Worm (Caenorhabditis elegans) whole organism, young adult: ENCODE results near the gene oac-42.
A peak's percentile ranks its signal among the peaks of the same experiment; 100 is the strongest.

Source experiments
- F22D6.2 ChIP-seq: sonication (generic microtip); optimal IDR thresholded peaks from 2 replicates; lab custom pipeline; 2016; ENCODE audit warnings: mild to moderate bottlenecking, missing genetic modification characterization, missing compliant biosample characterization
- F39B2.1 ChIP-seq: fragments of 200-800 bp; sonication (Bioruptor generic); IDR thresholded peaks from 2 replicates; pipeline ENCODE4 v1.3.6; 2022; ENCODE audit warnings: missing genetic modification reagents, missing genetic modification characterization, missing compliant biosample characterization
- F49E8.2 ChIP-seq: sonication (generic microtip); optimal IDR thresholded peaks from 3 replicates; lab custom pipeline; 2017; ENCODE audit warnings: missing genetic modification characterization, mild to moderate bottlenecking, missing compliant biosample characterization, antibody characterized with exemption, moderate library complexity; ENCODE audit not compliant: insufficient read depth
- F52B5.7 ChIP-seq: sonication (generic microtip); optimal IDR thresholded peaks from 2 replicates; lab custom pipeline; 2016; ENCODE audit warnings: mild to moderate bottlenecking, missing genetic modification characterization, missing compliant biosample characterization
- K11D2.4 ChIP-seq: fragments of 200-800 bp; sonication (Bioruptor generic); IDR thresholded peaks from 2 replicates; pipeline ENCODE4 v1.3.6; 2022; ENCODE audit warnings: missing genetic modification reagents, missing genetic modification characterization, missing compliant biosample characterization
- Y67H2A.10 ChIP-seq: fragments of 200-800 bp; sonication (Bioruptor generic); conservative IDR thresholded peaks from 2 replicates; pipeline ENCODE4 v1.3.6; 2022; ENCODE audit warnings: missing genetic modification reagents, missing genetic modification characterization, missing compliant biosample characterization
- Y95B8A.8 ChIP-seq: fragments of 200-800 bp; sonication (Bioruptor generic); IDR thresholded peaks from 2 replicates; pipeline ENCODE4 v1.3.6; 2022; ENCODE audit warnings: missing genetic modification reagents, missing genetic modification characterization, missing compliant biosample characterization
- ZK185.1 ChIP-seq: sonication (generic microtip); optimal IDR thresholded peaks from 2 replicates; lab custom pipeline; 2016; ENCODE audit warnings: mild to moderate bottlenecking, missing genetic modification characterization, missing compliant biosample characterization; ENCODE audit not compliant: poor library complexity, severe bottlenecking
- akir-1 ChIP-seq: fragments of 200-800 bp; sonication (Bioruptor generic); optimal IDR thresholded peaks from 2 replicates; lab custom pipeline; 2018; ENCODE audit warnings: mild to moderate bottlenecking, missing genetic modification characterization, moderate library complexity, missing compliant biosample characterization
- attf-5 ChIP-seq: fragments of 200-800 bp; sonication (Bioruptor generic); optimal IDR thresholded peaks from 2 replicates; lab custom pipeline; 2018; ENCODE audit warnings: mild to moderate bottlenecking, missing genetic modification characterization, missing compliant biosample characterization
- ceh-100 ChIP-seq: fragments of 200-800 bp; sonication (Bioruptor generic); IDR thresholded peaks from 2 replicates; pipeline ENCODE4 v1.3.6; 2022; ENCODE audit warnings: missing genetic modification reagents, missing genetic modification characterization, missing compliant biosample characterization
- ceh-58 ChIP-seq: fragments of 200-800 bp; sonication (Bioruptor generic); IDR thresholded peaks from 2 replicates; pipeline ENCODE4 v1.3.6; 2022; ENCODE audit warnings: missing genetic modification characterization, missing compliant biosample characterization
- ceh-91 ChIP-seq: fragments of 200-800 bp; sonication (Bioruptor generic); IDR thresholded peaks from 2 replicates; pipeline ENCODE4 v1.3.6; 2022; ENCODE audit warnings: missing genetic modification reagents, missing genetic modification characterization, missing compliant biosample characterization
- egl-18 ChIP-seq: fragments of 200-800 bp; sonication (Bioruptor generic); IDR thresholded peaks from 2 replicates; pipeline ENCODE4 v1.3.6; 2022; ENCODE audit warnings: missing genetic modification reagents, missing genetic modification characterization, missing compliant biosample characterization
- ekl-4 ChIP-seq: fragments of 200-800 bp; sonication (Bioruptor generic); IDR thresholded peaks from 2 replicates; pipeline ENCODE4 v1.3.6; 2022; ENCODE audit warnings: missing genetic modification reagents, missing genetic modification characterization, missing compliant biosample characterization
- ets-4 ChIP-seq: fragments of 200-800 bp; sonication (Bioruptor generic); optimal IDR thresholded peaks from 2 replicates; lab custom pipeline; 2018; ENCODE audit warnings: mild to moderate bottlenecking, missing genetic modification characterization, missing compliant biosample characterization
- fkh-3 ChIP-seq: sonication (generic microtip); optimal IDR thresholded peaks from 2 replicates; lab custom pipeline; 2016; ENCODE audit warnings: mild to moderate bottlenecking, missing genetic modification characterization, missing compliant biosample characterization
- gei-17 ChIP-seq: fragments of 200-800 bp; sonication (Bioruptor generic); optimal IDR thresholded peaks from 2 replicates; lab custom pipeline; 2018; ENCODE audit warnings: mild to moderate bottlenecking, missing genetic modification characterization, missing compliant biosample characterization
- hlh-12 ChIP-seq: sonication (generic microtip); optimal IDR thresholded peaks from 2 replicates; lab custom pipeline; 2016; ENCODE audit warnings: missing genetic modification characterization, missing compliant biosample characterization
- hmg-1.2 ChIP-seq: fragments of 200-800 bp; sonication (Bioruptor generic); IDR thresholded peaks from 2 replicates; pipeline ENCODE4 v1.3.6; 2022; ENCODE audit warnings: missing genetic modification reagents, missing genetic modification characterization, missing compliant biosample characterization
- hmg-20 ChIP-seq: fragments of 200-800 bp; sonication (Bioruptor generic); IDR thresholded peaks from 2 replicates; pipeline ENCODE4 v1.3.6; 2022; ENCODE audit warnings: missing genetic modification reagents, missing genetic modification characterization, missing compliant biosample characterization
- hrde-1 ChIP-seq: sonication (generic microtip); optimal IDR thresholded peaks from 2 replicates; lab custom pipeline; 2016; ENCODE audit warnings: missing genetic modification characterization, mild to moderate bottlenecking, missing compliant biosample characterization, moderate library complexity, missing genotype, missing genetic modification reagents, borderline replicate concordance
- lin-35 ChIP-seq, 3 experiments: fragments of 150-350 bp in 2 of 3; sonication (generic microtip) in 1 of 3; optimal IDR thresholded peaks; 2 replicates each; lab custom pipeline; 2014 to 2018; ENCODE audit warnings: missing biosample characterization in 3 of 3, missing genetic modification characterization in 3 of 3, missing genetic modification reagents in 3 of 3
- lin-54 ChIP-seq: fragments of 200-800 bp; sonication (Bioruptor generic); optimal IDR thresholded peaks from 2 replicates; lab custom pipeline; 2018; ENCODE audit warnings: mild to moderate bottlenecking, missing genetic modification characterization, missing compliant biosample characterization
- lir-1 ChIP-seq: fragments of 200-800 bp; sonication (Bioruptor generic); conservative IDR thresholded peaks from 2 replicates; pipeline ENCODE4 v1.3.6; 2022; ENCODE audit warnings: missing genetic modification reagents, missing genetic modification characterization, missing compliant biosample characterization
- lsl-1 ChIP-seq: fragments of 200-800 bp; sonication (Bioruptor generic); optimal IDR thresholded peaks from 2 replicates; lab custom pipeline; 2018; ENCODE audit warnings: mild to moderate bottlenecking, missing genetic modification characterization, moderate library complexity, missing compliant biosample characterization
- madf-8 ChIP-seq: fragments of 200-800 bp; sonication (Bioruptor generic); conservative IDR thresholded peaks from 2 replicates; pipeline ENCODE4 v1.3.6; 2022; ENCODE audit warnings: missing genetic modification reagents, missing genetic modification characterization, missing compliant biosample characterization
- nfyb-1 ChIP-seq: fragments of 200-800 bp; sonication (Bioruptor generic); IDR thresholded peaks from 2 replicates; pipeline ENCODE4 v1.3.6; 2022; ENCODE audit warnings: missing genetic modification reagents, missing genetic modification characterization, missing compliant biosample characterization
- nhr-90 ChIP-seq: sonication (generic microtip); optimal IDR thresholded peaks from 2 replicates; lab custom pipeline; 2016; ENCODE audit warnings: missing genotype, mild to moderate bottlenecking, missing genetic modification characterization, missing compliant biosample characterization
- pbrm-1 ChIP-seq: fragments of 200-800 bp; sonication (Bioruptor generic); IDR thresholded peaks from 2 replicates; pipeline ENCODE4 v1.3.6; 2022; ENCODE audit warnings: missing genetic modification reagents, missing genetic modification characterization, missing compliant biosample characterization
- pha-4 ChIP-seq: fragments of 150-350 bp; sonication (generic microtip); optimal IDR thresholded peaks from 2 replicates; lab custom pipeline; 2014; ENCODE audit warnings: missing biosample characterization, missing genetic modification reagents, missing genetic modification characterization
- sea-2 ChIP-seq: fragments of 200-800 bp; sonication (Bioruptor generic); IDR thresholded peaks from 2 replicates; pipeline ENCODE4 v1.3.6; 2022; ENCODE audit warnings: missing genetic modification characterization, missing compliant biosample characterization
- somi-1 ChIP-seq: fragments of 200-800 bp; sonication (Bioruptor generic); optimal IDR thresholded peaks from 2 replicates; lab custom pipeline; 2018; ENCODE audit warnings: mild to moderate bottlenecking, missing genetic modification characterization, missing compliant biosample characterization
- tbx-9 ChIP-seq: sonication (generic microtip); optimal IDR thresholded peaks from 2 replicates; lab custom pipeline; 2016; ENCODE audit warnings: borderline replicate concordance, missing genetic modification characterization, inconsistent platforms, missing compliant biosample characterization
- xnd-1 ChIP-seq: sonication (generic microtip); optimal IDR thresholded peaks from 2 replicates; lab custom pipeline; 2016; ENCODE audit warnings: missing genotype, missing genetic modification reagents, missing genetic modification characterization, missing compliant biosample characterization
- zfh-2 ChIP-seq: fragments of 200-800 bp; sonication (Bioruptor generic); conservative IDR thresholded peaks from 2 replicates; pipeline ENCODE4 v1.3.6; 2022; ENCODE audit warnings: missing genetic modification reagents, missing genetic modification characterization, missing compliant biosample characterization
- ztf-18 ChIP-seq: sonication (generic microtip); optimal IDR thresholded peaks from 2 replicates; lab custom pipeline; 2016; ENCODE audit warnings: missing genotype, mild to moderate bottlenecking, missing genetic modification characterization, missing compliant biosample characterization
- ztf-22 ChIP-seq: fragments of 200-800 bp; sonication (Bioruptor generic); optimal IDR thresholded peaks from 2 replicates; lab custom pipeline; 2018; ENCODE audit warnings: mild to moderate bottlenecking, missing genetic modification characterization, moderate library complexity, missing compliant biosample characterization
- ztf-26 ChIP-seq: sonication (generic microtip); optimal IDR thresholded peaks from 2 replicates; lab custom pipeline; 2017; ENCODE audit warnings: missing genetic modification characterization, missing compliant biosample characterization
- ztf-6 ChIP-seq: fragments of 200-800 bp; sonication (Bioruptor generic); IDR thresholded peaks from 2 replicates; pipeline ENCODE4 v1.3.6; 2022; ENCODE audit warnings: missing genetic modification reagents, missing genetic modification characterization, missing compliant biosample characterization

The oac-42 gene

DNA sequence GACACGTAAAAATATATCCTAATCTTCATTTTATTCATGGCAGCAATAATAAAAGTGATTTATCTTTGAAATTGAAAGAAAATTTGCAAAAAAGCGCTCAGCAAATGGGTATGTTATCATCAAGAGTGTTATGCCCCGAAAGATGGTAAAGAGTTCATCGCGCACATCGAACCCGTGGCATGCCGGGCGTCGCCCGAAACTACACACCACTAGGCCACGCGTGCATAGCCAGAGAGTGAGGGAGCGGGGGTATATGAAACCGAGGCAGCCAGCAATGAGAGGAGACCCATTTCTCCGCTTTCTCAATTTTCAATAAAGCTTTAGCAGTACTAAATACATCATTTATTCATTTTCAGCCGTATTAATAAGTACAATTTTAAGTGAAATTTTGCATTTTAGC, 10.8 kb downstream of the oac-42 start (continued):
- peak; percentile 93 for TF ChIP-seq hrde-1 (tag; lab: Kevin White, UChicago)
- TF ChIP-seq ztf-18 (tag; lab: Kevin White, UChicago), result peak; percentile 85
- peak; percentile 71 for TF ChIP-seq ceh-91 (GFP tag; lab: Robert Waterston, UW)
- peak; percentile 75; the same call in 1 of the 2 replicates for TF ChIP-seq ekl-4 (GFP tag; lab: Robert Waterston, UW)
- no peak; the same call in 1 of the 2 replicates for TF ChIP-seq zfh-2 (GFP tag; lab: Robert Waterston, UW)
- TF ChIP-seq fkh-3 (tag; lab: Kevin White, UChicago), result peak; percentile 98
- TF ChIP-seq hmg-1.2 (GFP tag; lab: Robert Waterston, UW), result peak; percentile 87
- TF ChIP-seq lin-54 (GFP tag; lab: Kevin White, UChicago), result peak; percentile 84

DNA sequence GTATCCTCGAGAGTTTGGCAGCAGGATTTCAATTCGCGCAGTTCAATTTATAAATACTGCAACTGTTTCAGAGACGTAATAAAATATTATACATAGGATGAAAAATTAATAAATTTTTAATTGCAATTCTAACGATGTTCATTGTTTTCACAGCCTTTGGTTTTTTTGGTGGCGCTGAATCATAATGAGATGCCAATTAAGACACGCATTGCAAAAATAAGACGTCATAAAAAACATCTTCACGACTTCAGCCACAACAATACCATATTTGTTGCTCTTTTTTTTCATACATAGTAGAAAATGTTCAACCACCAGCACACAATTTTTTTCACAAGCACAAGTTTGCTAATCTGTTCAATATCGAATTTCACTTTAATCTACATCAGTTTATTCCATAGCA, 12.3 kb downstream of the oac-42 start, which contains the start of gene str-56:
TSS of gene str-56 (plus strand) at position 301 of the 400 bp plus-strand sequence.
- TF ChIP-seq somi-1 (GFP tag; lab: Kevin White, UChicago), result no peak
- TF ChIP-seq hlh-12 (tag; lab: Kevin White, UChicago), result no peak
- TF ChIP-seq ztf-22 (GFP tag; lab: Kevin White, UChicago), result no peak
- no peak for TF ChIP-seq ztf-26
- TF ChIP-seq lin-54 (GFP tag; lab: Kevin White, UChicago), result no peak
- no peak for TF ChIP-seq Y67H2A.10 (GFP tag; lab: Robert Waterston, UW)
- no peak for TF ChIP-seq madf-8 (GFP tag; lab: Robert Waterston, UW)
- no peak for TF ChIP-seq pha-4
- TF ChIP-seq ets-4 (GFP tag; lab: Kevin White, UChicago), result no peak
- no peak for TF ChIP-seq ceh-100 (GFP tag; lab: Robert Waterston, UW)
- no peak for TF ChIP-seq pbrm-1 (GFP tag; lab: Robert Waterston, UW)

DNA sequence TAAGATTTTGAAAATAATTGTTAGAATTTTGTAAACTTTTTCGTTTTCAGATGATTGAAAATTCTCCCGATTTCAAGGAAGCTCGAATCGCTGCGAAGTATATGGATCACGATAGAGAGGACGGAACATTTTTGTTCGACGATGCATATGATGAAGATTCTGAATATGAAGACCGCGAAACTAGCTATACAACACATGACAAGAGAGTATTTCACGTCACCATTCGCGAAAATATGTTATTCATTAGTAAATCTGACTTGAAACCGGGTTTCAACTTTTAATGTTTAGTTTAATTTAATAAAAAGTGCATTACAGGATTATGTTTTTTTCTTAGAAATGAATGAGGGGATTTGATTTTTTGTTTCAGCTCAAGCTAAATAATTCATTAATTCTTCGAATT, 14.2 kb downstream of the oac-42 start, which contains the start of gene str-57:
TSS of gene str-57 (plus strand) at position 301 of the 400 bp plus-strand sequence.
- TF ChIP-seq Y95B8A.8 (GFP tag; lab: Robert Waterston, UW) (no peak), ztf-26 (no peak), F22D6.2 (tag; lab: Kevin White, UChicago) (no peak), egl-18 (GFP tag; lab: Robert Waterston, UW) (no peak), nfyb-1 (GFP tag; lab: Robert Waterston, UW) (no peak), hrde-1 (tag; lab: Kevin White, UChicago) (no peak), ceh-91 (GFP tag; lab: Robert Waterston, UW) (no peak), F49E8.2 (tag; lab: Kevin White, UChicago) (no peak), F39B2.1 (no peak)

DNA sequence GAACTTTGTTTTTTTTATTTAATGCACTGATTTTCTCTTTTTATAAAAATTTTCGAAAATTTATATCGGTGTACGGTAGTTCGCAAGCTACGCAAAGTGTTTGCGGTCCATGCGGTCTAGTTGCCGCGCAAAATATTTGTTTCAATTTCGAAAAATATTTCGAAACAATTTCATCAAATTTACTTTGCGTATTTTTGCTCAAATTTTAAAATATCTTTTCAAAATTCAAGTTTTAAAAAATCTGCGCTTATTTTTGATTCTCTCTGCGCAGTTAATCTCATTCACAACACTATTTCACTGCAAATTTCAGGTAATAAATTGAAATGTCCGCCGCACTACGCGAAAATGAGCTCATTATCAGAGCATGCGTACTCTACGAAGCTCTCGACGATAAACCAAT, 17.2 kb downstream of the oac-42 start, which contains the start of gene fbxa-197:
TSS of gene fbxa-197 (plus strand) at position 301 of the 400 bp plus-strand sequence.
- peak; percentile 78 for TF ChIP-seq lsl-1
- TF ChIP-seq lir-1 (GFP tag; lab: Robert Waterston, UW), result no peak

DNA sequence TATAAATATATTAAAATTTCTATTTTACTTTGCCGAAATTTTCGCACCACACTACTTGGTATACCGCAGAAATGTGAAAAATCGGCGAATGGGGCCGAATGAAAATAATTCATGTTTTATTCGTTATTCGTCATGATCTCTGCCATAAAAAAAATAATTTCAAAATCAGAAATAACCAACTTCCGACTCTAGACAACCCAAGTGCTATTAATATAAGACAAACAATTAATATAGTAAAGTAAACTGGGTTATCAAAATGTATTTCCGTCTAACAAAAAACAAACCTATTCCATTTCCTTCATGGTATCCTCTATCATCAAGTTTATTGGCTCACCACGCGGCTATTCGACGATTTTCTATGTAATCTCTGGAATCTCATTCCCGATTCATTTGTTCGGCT, 18.8 kb downstream of the oac-42 start, which contains the start of gene srh-293:
TSS of gene srh-293 (plus strand) at position 301 of the 400 bp plus-strand sequence.
- no peak for TF ChIP-seq ztf-6 (GFP tag; lab: Robert Waterston, UW)

DNA sequence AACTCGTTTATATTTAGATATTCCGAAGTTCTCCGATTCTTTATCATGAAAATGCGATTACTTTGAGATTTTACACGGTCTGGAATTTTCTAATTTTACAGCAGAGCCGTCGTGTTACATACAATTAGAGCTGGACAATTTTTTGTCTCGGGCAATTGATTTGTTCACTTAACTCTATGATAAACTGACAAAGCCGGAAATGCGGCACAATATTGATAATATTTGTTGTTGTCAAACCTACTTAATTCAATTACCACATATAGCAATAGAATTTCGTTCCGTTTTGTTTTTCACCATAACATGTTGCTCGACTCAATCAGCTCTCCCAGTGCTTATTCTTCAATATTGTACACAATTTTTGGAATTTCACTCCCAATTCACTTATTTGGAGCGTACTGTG, 21.6 kb downstream of the oac-42 start, which contains the start of gene srh-299:
TSS of gene srh-299 (plus strand) at position 301 of the 400 bp plus-strand sequence.
- TF ChIP-seq nhr-90 (tag; lab: Kevin White, UChicago) (no peak), attf-5 (no peak), akir-1 (GFP tag; lab: Kevin White, UChicago) (no peak), ZK185.1 (no peak), sea-2 (GFP tag; lab: Robert Waterston, UW) (no peak), F52B5.7 (no peak), K11D2.4 (no peak), xnd-1 (tag; lab: Kevin White, UChicago) (no peak), gei-17 (GFP tag; lab: Kevin White, UChicago) (no peak), tbx-9 (no peak), lin-35 (GFP tag; optimal IDR thresholded peaks at IDR 0.05; lab: Kevin White, UChicago) (no peak), ceh-58 (GFP tag; lab: Robert Waterston, UW) (no peak), hmg-20 (no peak)
